Fruit fly (Drosophila melanogaster): ENCODE data around the gene halo.

Gene halo

dm6 chr2L:1485975-1486665 is 31.8 kb downstream of the halo start:
- TF ChIP-seq CG1620 (GFP tag; optimal IDR thresholded peaks at IDR 0.05) (no peak), Crg-1 (GFP tag; optimal IDR thresholded peaks at IDR 0.05) (no peak), kay (GFP tag; ENCODE audit: borderline replicate concordance) (no peak), CG7101 (tag; optimal IDR thresholded peaks at IDR 0.05) (no peak), cnc (optimal IDR thresholded peaks at IDR 0.05) (no peak), CG5204 (GFP tag; optimal IDR thresholded peaks at IDR 0.05) (no peak), tj (GFP tag; optimal IDR thresholded peaks at IDR 0.05) (no peak), CG33017 (tag; optimal IDR thresholded peaks at IDR 0.05) (no peak), Hr96 (GFP tag; optimal IDR thresholded peaks at IDR 0.05) (no peak), CG12768 (GFP tag; optimal IDR thresholded peaks at IDR 0.05) (no peak), cic (GFP tag; optimal IDR thresholded peaks at IDR 0.05) (no peak), bab1 (GFP tag; optimal IDR thresholded peaks at IDR 0.05) (no peak), CG14711 (tag; optimal IDR thresholded peaks at IDR 0.05) (no peak), pad (GFP tag; optimal IDR thresholded peaks at IDR 0.05) (no peak), CG11617 (GFP tag; optimal IDR thresholded peaks at IDR 0.05) (no peak), ovo (GFP tag; optimal IDR thresholded peaks at IDR 0.05) (no peak), CG7045 (GFP tag; optimal IDR thresholded peaks at IDR 0.05) (no peak), Clk (GFP tag; optimal IDR thresholded peaks at IDR 0.05) (no peak), toe (GFP tag; optimal IDR thresholded peaks at IDR 0.05) (no peak)

DNA sequence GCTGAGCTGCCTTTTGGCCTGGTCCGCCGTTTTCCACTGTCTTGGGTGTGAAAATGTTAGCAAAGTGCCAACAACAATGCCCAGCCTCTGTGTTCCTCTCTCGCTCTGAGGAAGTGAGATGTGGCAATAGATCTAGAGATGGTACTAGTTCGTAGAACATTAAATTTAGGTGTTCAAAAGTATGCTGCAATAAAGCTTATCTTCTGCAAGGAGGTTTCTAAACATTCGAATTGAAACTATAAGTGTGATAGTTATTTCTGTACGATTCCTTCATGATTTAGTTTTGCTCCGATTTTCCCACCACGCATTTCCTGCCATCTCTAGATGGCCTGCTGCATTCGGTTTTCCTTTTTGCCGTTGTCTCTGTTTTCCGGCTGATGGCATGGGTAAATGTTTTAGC is 39.5 kb downstream of the halo start:
- TF ChIP-seq tj (GFP tag; optimal IDR thresholded peaks at IDR 0.05) (no peak), CG5204 (GFP tag; optimal IDR thresholded peaks at IDR 0.05) (no peak), CG12768 (GFP tag; optimal IDR thresholded peaks at IDR 0.05) (no peak), CG7101 (tag; optimal IDR thresholded peaks at IDR 0.05) (no peak), Hr96 (GFP tag; optimal IDR thresholded peaks at IDR 0.05) (no peak), CG1620 (GFP tag; optimal IDR thresholded peaks at IDR 0.05) (no peak), bab1 (GFP tag; optimal IDR thresholded peaks at IDR 0.05) (no peak), ovo (GFP tag; optimal IDR thresholded peaks at IDR 0.05) (no peak), CG33017 (tag; optimal IDR thresholded peaks at IDR 0.05) (no peak), Mnt (GFP tag; optimal IDR thresholded peaks at IDR 0.05) (no peak), CG14711 (tag; optimal IDR thresholded peaks at IDR 0.05) (no peak), toe (GFP tag; optimal IDR thresholded peaks at IDR 0.05) (no peak), cic (GFP tag; optimal IDR thresholded peaks at IDR 0.05) (no peak), Clk (GFP tag; optimal IDR thresholded peaks at IDR 0.05) (no peak), Crg-1 (GFP tag; optimal IDR thresholded peaks at IDR 0.05) (no peak), pad (GFP tag; optimal IDR thresholded peaks at IDR 0.05) (no peak), cnc (optimal IDR thresholded peaks at IDR 0.05) (no peak), kay (GFP tag; ENCODE audit: borderline replicate concordance) (no peak), CG11617 (GFP tag; optimal IDR thresholded peaks at IDR 0.05) (no peak), CG7045 (GFP tag; optimal IDR thresholded peaks at IDR 0.05) (no peak)

- TF ChIP-seq CG11617 (GFP tag; optimal IDR thresholded peaks at IDR 0.05) = no peak
- TF ChIP-seq CG7045 (GFP tag; optimal IDR thresholded peaks at IDR 0.05) = no peak
- TF ChIP-seq ovo (GFP tag; optimal IDR thresholded peaks at IDR 0.05) = no peak
- no peak for TF ChIP-seq cnc (optimal IDR thresholded peaks at IDR 0.05)
- TF ChIP-seq Hr96 (GFP tag; optimal IDR thresholded peaks at IDR 0.05) = no peak
- TF ChIP-seq CG12768 (GFP tag; optimal IDR thresholded peaks at IDR 0.05) = no peak
- no peak for TF ChIP-seq CG1620 (GFP tag; optimal IDR thresholded peaks at IDR 0.05)
- no peak for TF ChIP-seq bab1 (GFP tag; optimal IDR thresholded peaks at IDR 0.05)
- no peak for TF ChIP-seq tj (GFP tag; optimal IDR thresholded peaks at IDR 0.05)
- TF ChIP-seq CG33017 (tag; optimal IDR thresholded peaks at IDR 0.05) = no peak
- no peak for TF ChIP-seq Mnt (GFP tag; optimal IDR thresholded peaks at IDR 0.05)
- TF ChIP-seq CG5204 (GFP tag; optimal IDR thresholded peaks at IDR 0.05) = no peak
- no peak for TF ChIP-seq CG7101 (tag; optimal IDR thresholded peaks at IDR 0.05)
- no peak for TF ChIP-seq Clk (GFP tag; optimal IDR thresholded peaks at IDR 0.05)
- no peak for TF ChIP-seq toe (GFP tag; optimal IDR thresholded peaks at IDR 0.05)
- no peak for TF ChIP-seq pad (GFP tag; optimal IDR thresholded peaks at IDR 0.05)
Observed at dm6 chr2L:1476872-1477503, 41.0 kb downstream of the halo start.

- TF ChIP-seq tj (GFP tag; optimal IDR thresholded peaks at IDR 0.05) (no peak), ovo (GFP tag; optimal IDR thresholded peaks at IDR 0.05) (no peak), CG7101 (tag; optimal IDR thresholded peaks at IDR 0.05) (no peak), CG11617 (GFP tag; optimal IDR thresholded peaks at IDR 0.05) (no peak), kay (GFP tag; ENCODE audit: borderline replicate concordance) (no peak), Crg-1 (GFP tag; optimal IDR thresholded peaks at IDR 0.05) (no peak), bab1 (GFP tag; optimal IDR thresholded peaks at IDR 0.05) (no peak), toe (GFP tag; optimal IDR thresholded peaks at IDR 0.05) (no peak), cic (GFP tag; optimal IDR thresholded peaks at IDR 0.05) (no peak), CG14711 (tag; optimal IDR thresholded peaks at IDR 0.05) (no peak), CG5204 (GFP tag; optimal IDR thresholded peaks at IDR 0.05) (no peak), CG12768 (GFP tag; optimal IDR thresholded peaks at IDR 0.05) (no peak), Mnt (GFP tag; optimal IDR thresholded peaks at IDR 0.05) (no peak), pad (GFP tag; optimal IDR thresholded peaks at IDR 0.05) (no peak)
Observed at dm6 chr2L:1473427-1473826, 44.5 kb downstream of the halo start.

DNA sequence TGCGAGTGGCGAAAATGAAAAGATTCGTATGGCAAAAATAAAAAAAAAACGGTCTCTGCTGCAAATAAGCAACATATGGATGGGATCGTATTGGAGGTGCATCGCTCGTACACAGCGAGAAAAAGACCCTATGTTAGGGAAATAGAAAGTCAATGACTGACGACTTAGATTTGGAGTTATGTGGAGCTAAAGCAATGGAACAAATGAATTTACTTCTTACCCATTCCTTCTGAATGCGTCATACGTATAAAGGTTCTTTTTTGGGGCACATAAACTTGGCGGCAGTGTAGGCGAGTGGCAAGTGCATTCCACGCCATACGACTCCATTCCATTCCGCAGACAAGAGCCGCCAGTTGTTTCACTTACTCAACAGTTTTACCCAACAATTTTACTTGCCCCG is 47.2 kb downstream of the halo start:
- no peak for TF ChIP-seq Mnt (GFP tag; optimal IDR thresholded peaks at IDR 0.05)

DNA sequence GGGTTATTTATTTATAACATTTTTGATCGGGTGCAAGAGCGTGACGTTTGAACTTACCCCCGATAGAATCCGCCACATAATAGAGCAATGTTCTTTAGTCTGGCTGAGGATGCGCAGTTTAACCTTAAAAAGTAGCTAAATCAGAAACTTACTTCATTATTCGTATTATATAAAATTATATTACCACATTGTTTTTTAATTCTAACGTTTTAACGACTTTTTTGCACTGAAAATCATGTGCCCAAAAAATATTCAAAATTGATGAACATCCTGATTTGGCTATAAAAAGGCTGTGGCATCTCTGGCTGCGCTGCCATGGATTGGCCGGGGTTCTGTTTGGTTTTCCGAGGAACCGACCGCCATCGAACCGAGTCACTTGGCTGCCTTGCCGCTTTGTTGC is 47.9 kb downstream of the halo start:
- no peak for TF ChIP-seq Crg-1 (GFP tag; optimal IDR thresholded peaks at IDR 0.05)
- no peak for TF ChIP-seq cic (GFP tag; optimal IDR thresholded peaks at IDR 0.05)
- TF ChIP-seq ovo (GFP tag; optimal IDR thresholded peaks at IDR 0.05) = no peak
- TF ChIP-seq CG7045 (GFP tag; optimal IDR thresholded peaks at IDR 0.05) = no peak
- TF ChIP-seq CG7101 (tag; optimal IDR thresholded peaks at IDR 0.05) = no peak
- TF ChIP-seq cnc (optimal IDR thresholded peaks at IDR 0.05) = no peak
- no peak for TF ChIP-seq kay (GFP tag; ENCODE audit: borderline replicate concordance)
- TF ChIP-seq toe (GFP tag; optimal IDR thresholded peaks at IDR 0.05) = no peak
- no peak for TF ChIP-seq CG12768 (GFP tag; optimal IDR thresholded peaks at IDR 0.05)
- no peak for TF ChIP-seq pad (GFP tag; optimal IDR thresholded peaks at IDR 0.05)
- TF ChIP-seq tj (GFP tag; optimal IDR thresholded peaks at IDR 0.05) = no peak
- no peak for TF ChIP-seq CG14711 (tag; optimal IDR thresholded peaks at IDR 0.05)
- TF ChIP-seq Mnt (GFP tag; optimal IDR thresholded peaks at IDR 0.05) = no peak
- no peak for TF ChIP-seq CG1620 (GFP tag; optimal IDR thresholded peaks at IDR 0.05)
- TF ChIP-seq CG11617 (GFP tag; optimal IDR thresholded peaks at IDR 0.05) = no peak
- TF ChIP-seq CG33017 (tag; optimal IDR thresholded peaks at IDR 0.05) = no peak
- TF ChIP-seq CG5204 (GFP tag; optimal IDR thresholded peaks at IDR 0.05) = no peak
- TF ChIP-seq Hr96 (GFP tag; optimal IDR thresholded peaks at IDR 0.05) = no peak
- TF ChIP-seq bab1 (GFP tag; optimal IDR thresholded peaks at IDR 0.05) = no peak
- no peak for TF ChIP-seq Clk (GFP tag; optimal IDR thresholded peaks at IDR 0.05)

Measured in whole organism, adult.